Fruit fly (Drosophila melanogaster): Measurements from ENCODE around the gene CG11696.

DNA sequence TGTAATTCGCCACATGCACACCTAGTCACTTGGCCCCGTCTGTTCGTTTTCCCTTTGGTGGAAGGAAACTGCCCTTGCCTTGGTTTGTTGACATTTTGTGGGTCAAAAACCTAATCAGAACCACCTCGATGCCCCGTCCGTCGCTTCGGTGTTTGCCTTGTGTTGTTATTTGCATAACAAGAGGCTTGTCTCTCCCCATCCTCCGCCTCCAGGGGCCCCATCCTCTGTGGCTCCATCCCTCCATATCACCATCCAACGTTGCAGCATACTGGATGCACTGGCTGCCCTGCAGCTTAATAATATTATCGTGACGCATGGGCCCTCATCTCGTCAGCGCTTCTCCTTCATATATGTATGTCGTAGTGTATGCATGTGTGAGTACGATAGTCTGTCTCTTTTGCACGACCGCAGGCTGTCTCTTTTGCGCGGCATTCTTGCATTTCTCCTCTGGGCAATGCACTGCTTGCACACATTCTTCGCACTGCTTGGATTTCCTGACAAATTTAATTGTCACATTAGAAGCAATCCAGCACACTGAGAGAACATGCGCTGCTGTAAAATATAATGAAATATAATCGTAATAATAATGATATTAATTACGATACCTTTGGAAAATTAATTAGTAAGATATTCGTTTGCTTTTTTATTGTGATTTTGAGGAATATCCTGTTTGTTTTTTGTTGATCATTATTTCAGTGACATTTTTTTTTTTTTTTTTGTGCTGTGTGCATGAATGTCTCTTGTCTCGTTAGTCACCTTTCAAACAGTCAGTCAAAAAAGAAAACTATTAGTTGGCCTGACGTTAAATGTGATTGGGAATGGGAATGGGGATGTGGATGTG is 29.2 kb upstream of the CG11696 start:
- TF ChIP-seq CG8478 (optimal IDR thresholded peaks at IDR 0.05) (no peak), psq (optimal IDR thresholded peaks at IDR 0.05) (no peak), EcR (GFP tag; optimal IDR thresholded peaks at IDR 0.05) (peak in 1 of 2 experiments; percentile 92)
